Worm (Caenorhabditis elegans): ENCODE data around the gene bckd-1A.

ce11 chrIII:12987418-12987817, 15.1 kb upstream of the bckd-1A start, which contains the start of gene ZK1010.5:
- TF ChIP-seq snpc-4 (tag; optimal IDR thresholded peaks at IDR 0.05) (no peak), ama-1 (optimal IDR thresholded peaks at IDR 0.05) (no peak), mdl-1 (tag; optimal IDR thresholded peaks at IDR 0.05) (no peak)
